Fruit fly (Drosophila melanogaster) whole organism, embryonic: ENCODE data around the gene CG6733.

ENCODE experiments used
- CG10959 ChIP-seq: fragments of 200-800 bp; sonication (Bioruptor generic); IDR thresholded peaks from 2 replicates; pipeline ENCODE4 v1.3.6; 2022; ENCODE audit warnings: missing biosample characterization, missing genetic modification characterization
- CG12155 ChIP-seq: fragments of 200-800 bp; sonication (Bioruptor generic); optimal IDR thresholded peaks from 3 replicates; lab custom pipeline; 2016; ENCODE audit warnings: missing biosample characterization, missing genetic modification characterization
- CG12391 ChIP-seq: fragments of 200-800 bp; sonication (Bioruptor generic); optimal IDR thresholded peaks from 3 replicates; lab custom pipeline; 2018; ENCODE audit warnings: missing biosample characterization, mild to moderate bottlenecking, missing genetic modification characterization, moderate library complexity
- CG12942 ChIP-seq: fragments of 200-800 bp; sonication (Bioruptor generic); optimal IDR thresholded peaks from 3 replicates; lab custom pipeline; 2016; ENCODE audit warnings: missing biosample characterization, missing genetic modification characterization
- CG13296 ChIP-seq: fragments of 200-800 bp; sonication (Bioruptor generic); optimal IDR thresholded peaks from 3 replicates; lab custom pipeline; 2018; ENCODE audit warnings: missing biosample characterization, mild to moderate bottlenecking, missing genetic modification characterization
- CG15514 ChIP-seq: fragments of 200-800 bp; sonication (Bioruptor generic); optimal IDR thresholded peaks from 3 replicates; lab custom pipeline; 2017; ENCODE audit warnings: missing biosample characterization, missing genetic modification characterization, mild to moderate bottlenecking, moderate library complexity, missing genetic modification reagents
- CG18599 ChIP-seq: fragments of 200-800 bp; sonication (Bioruptor generic); optimal IDR thresholded peaks from 3 replicates; lab custom pipeline; 2017; ENCODE audit warnings: missing biosample characterization, missing genetic modification characterization, mild to moderate bottlenecking, moderate library complexity, missing genetic modification reagents
- CG3407 ChIP-seq: fragments of 200-800 bp; sonication (Bioruptor generic); optimal IDR thresholded peaks from 2 replicates; lab custom pipeline; 2018; ENCODE audit warnings: missing biosample characterization, mild to moderate bottlenecking, missing genetic modification characterization
- CG3995 ChIP-seq: fragments of 200-800 bp; sonication (Bioruptor generic); optimal IDR thresholded peaks from 3 replicates; lab custom pipeline; 2016; ENCODE audit warnings: missing biosample characterization, missing genetic modification characterization
- CG7556 ChIP-seq: fragments of 200-800 bp; sonication (Bioruptor generic); optimal IDR thresholded peaks from 2 replicates; lab custom pipeline; 2017; ENCODE audit warnings: missing biosample characterization, mild to moderate bottlenecking, missing genetic modification characterization
- Dad ChIP-seq: fragments of 200-800 bp; sonication (Bioruptor generic); optimal IDR thresholded peaks from 3 replicates; lab custom pipeline; 2016; ENCODE audit warnings: missing biosample characterization, missing genetic modification characterization
- Ets65A ChIP-seq: fragments of 200-800 bp; sonication (Bioruptor generic); peaks from one replicate; lab custom pipeline; 2016; ENCODE audit warnings: missing biosample characterization, missing genetic modification characterization
- Ets97D ChIP-seq: fragments of 200-800 bp; sonication (Bioruptor generic); optimal IDR thresholded peaks from 3 replicates; lab custom pipeline; 2016; ENCODE audit warnings: missing biosample characterization, missing genetic modification characterization
- Fer1 ChIP-seq: fragments of 200-800 bp; sonication (Bioruptor generic); optimal IDR thresholded peaks from 2 replicates; lab custom pipeline; 2017; ENCODE audit warnings: missing biosample characterization, mild to moderate bottlenecking, missing genetic modification characterization
- HLH3B ChIP-seq: fragments of 200-800 bp; sonication (Bioruptor generic); IDR thresholded peaks from 2 replicates; pipeline ENCODE4 v1.3.6; 2022; ENCODE audit warnings: missing biosample characterization, missing genetic modification characterization
- Hr51 ChIP-seq, 2 experiments: fragments of 200-800 bp; sonication (Bioruptor generic); optimal IDR thresholded peaks; 2 replicates in 1 of 2; 3 replicates in 1 of 2; lab custom pipeline; 2016 to 2018; ENCODE audit warnings: missing biosample characterization in 2 of 2, missing genetic modification characterization in 2 of 2, mild to moderate bottlenecking in 1 of 2, moderate library complexity in 1 of 2
- Hr78 ChIP-seq, 2 experiments: fragments of 200-800 bp in 1 of 2; fragments of >200 bp in 1 of 2; sonication (Bioruptor generic) in 1 of 2; optimal IDR thresholded peaks; 2 replicates each; lab custom pipeline; 2017 to 2019; ENCODE audit warnings: missing biosample characterization in 2 of 2, missing genetic modification characterization in 2 of 2, mild to moderate bottlenecking in 1 of 2, moderate library complexity in 1 of 2
- Med ChIP-seq: fragments of 200-800 bp; sonication (Bioruptor generic); peaks from one replicate; lab custom pipeline; 2016; ENCODE audit warnings: missing biosample characterization, missing genetic modification characterization, mild to moderate bottlenecking, inconsistent platforms, moderate library complexity
- NC2α ChIP-seq: fragments of 200-800 bp; sonication (Bioruptor generic); optimal IDR thresholded peaks from 2 replicates; lab custom pipeline; 2016; ENCODE audit warnings: missing biosample characterization, missing genetic modification characterization
- Oaz ChIP-seq: fragments of 200-800 bp; sonication (Bioruptor generic); IDR thresholded peaks from 2 replicates; pipeline ENCODE4 v1.3.6; 2022; ENCODE audit warnings: missing biosample characterization, missing genetic modification characterization
- PHDP ChIP-seq: fragments of 200-800 bp; sonication (Bioruptor generic); optimal IDR thresholded peaks from 3 replicates; lab custom pipeline; 2018; ENCODE audit warnings: missing biosample characterization, mild to moderate bottlenecking, missing genetic modification characterization, moderate library complexity
- Rfx ChIP-seq: fragments of 200-800 bp; sonication (Bioruptor generic); IDR thresholded peaks from 2 replicates; pipeline ENCODE4 v1.3.6; 2022; ENCODE audit warnings: missing biosample characterization, missing genetic modification characterization
- Sin3A ChIP-seq: fragments of >200 bp; optimal IDR thresholded peaks from 2 replicates; lab custom pipeline; 2018
- Taf1 ChIP-seq: fragments of 200-800 bp; sonication (Bioruptor generic); IDR thresholded peaks from 2 replicates; pipeline ENCODE4 v1.3.6; 2022; ENCODE audit warnings: missing biosample characterization, missing genetic modification characterization
- Usf ChIP-seq: fragments of 200-800 bp; sonication (Bioruptor generic); optimal IDR thresholded peaks from 2 replicates; lab custom pipeline; 2017; ENCODE audit warnings: missing genotype, missing biosample characterization, missing genetic modification characterization
- ase ChIP-seq: fragments of 200-800 bp; sonication (Bioruptor generic); IDR thresholded peaks from 3 replicates; pipeline ENCODE4 v1.3.6; 2022; ENCODE audit warnings: missing biosample characterization, missing genetic modification characterization
- ato ChIP-seq: fragments of 200-800 bp; sonication (Bioruptor generic); IDR thresholded peaks from 2 replicates; pipeline ENCODE4 v1.3.6; 2022; ENCODE audit warnings: missing biosample characterization, missing genetic modification characterization; ENCODE audit not compliant: partially characterized antibody
- bab2 ChIP-seq: fragments of 200-800 bp; sonication (Bioruptor generic); optimal IDR thresholded peaks from 2 replicates; lab custom pipeline; 2016; ENCODE audit warnings: missing biosample characterization, missing genetic modification characterization
- cad ChIP-seq: fragments of >200 bp; optimal IDR thresholded peaks from 2 replicates; lab custom pipeline; 2017; ENCODE audit warnings: missing biosample characterization, missing genetic modification characterization
- chinmo ChIP-seq: fragments of 200-800 bp; sonication (Bioruptor generic); IDR thresholded peaks from 4 replicates; pipeline ENCODE4 v1.3.6; 2022; ENCODE audit warnings: missing biosample characterization, missing genetic modification characterization; ENCODE audit not compliant: partially characterized antibody
- exex ChIP-seq: fragments of 200-800 bp; sonication (Bioruptor generic); optimal IDR thresholded peaks from 4 replicates; lab custom pipeline; 2018; ENCODE audit warnings: missing biosample characterization, mild to moderate bottlenecking, missing genetic modification characterization, moderate library complexity
- fd102C ChIP-seq: fragments of 200-800 bp; sonication (Bioruptor generic); optimal IDR thresholded peaks from 2 replicates; lab custom pipeline; 2018; ENCODE audit warnings: missing biosample characterization, mild to moderate bottlenecking, missing genetic modification characterization, moderate library complexity
- gfzf ChIP-seq: fragments of 200-800 bp; sonication (Bioruptor generic); optimal IDR thresholded peaks from 2 replicates; lab custom pipeline; 2016; ENCODE audit warnings: missing biosample characterization, mild to moderate bottlenecking, missing genetic modification characterization, moderate library complexity
- grau ChIP-seq: fragments of 200-800 bp; optimal IDR thresholded peaks from 3 replicates; lab custom pipeline; 2019; ENCODE audit warnings: missing biosample characterization, mild to moderate bottlenecking, missing genetic modification characterization, moderate library complexity
- luna ChIP-seq: fragments of 200-800 bp; sonication (Bioruptor generic); optimal IDR thresholded peaks from 2 replicates; lab custom pipeline; 2016; ENCODE audit warnings: missing biosample characterization, missing genetic modification characterization
- mirr ChIP-seq: fragments of 200-800 bp; sonication (Bioruptor generic); optimal IDR thresholded peaks from 3 replicates; lab custom pipeline; 2018; ENCODE audit warnings: missing biosample characterization, mild to moderate bottlenecking, missing genetic modification characterization
- prd ChIP-seq, 3 experiments: fragments of >200 bp in 2 of 3; fragments of 200-800 bp in 1 of 3; sonication (Bioruptor generic) in 1 of 3; optimal IDR thresholded peaks in 2 of 3; IDR thresholded peaks in 1 of 3; 2 replicates in 2 of 3; 3 replicates in 1 of 3; pipeline versions ENCODE4 v1.3.6 to Lab custom; 2017 to 2022; ENCODE audit warnings: missing biosample characterization in 1 of 3, missing genetic modification characterization in 1 of 3
- pros ChIP-seq: fragments of 200-800 bp; sonication (Bioruptor generic); optimal IDR thresholded peaks from 3 replicates; lab custom pipeline; 2019; ENCODE audit warnings: missing biosample characterization, mild to moderate bottlenecking, missing genetic modification characterization, moderate library complexity
- pzg ChIP-seq: fragments of 200-800 bp; sonication (Bioruptor generic); optimal IDR thresholded peaks from 3 replicates; lab custom pipeline; 2018; ENCODE audit warnings: missing biosample characterization, mild to moderate bottlenecking, missing genetic modification characterization, moderate library complexity
- run ChIP-seq: fragments of 200-800 bp; sonication (Bioruptor generic); optimal IDR thresholded peaks from 3 replicates; lab custom pipeline; 2018; ENCODE audit warnings: missing biosample characterization, mild to moderate bottlenecking, missing genetic modification characterization
- sens-2 ChIP-seq: fragments of 200-800 bp; sonication (Bioruptor generic); IDR thresholded peaks from 2 replicates; pipeline ENCODE4 v1.3.6; 2022; ENCODE audit warnings: missing biosample characterization, missing genetic modification characterization
- tap ChIP-seq: fragments of 200-800 bp; optimal IDR thresholded peaks from 3 replicates; lab custom pipeline; 2019; ENCODE audit warnings: missing biosample characterization, mild to moderate bottlenecking, missing genetic modification characterization, moderate library complexity
- tll ChIP-seq, 2 experiments: fragments of 200-800 bp in 1 of 2; fragments of >200 bp in 1 of 2; sonication (Bioruptor generic) in 1 of 2; optimal IDR thresholded peaks; 2 replicates each; lab custom pipeline; 2017 to 2019; ENCODE audit warnings: missing biosample characterization in 2 of 2, missing genetic modification characterization in 2 of 2, mild to moderate bottlenecking in 1 of 2, moderate library complexity in 1 of 2
- tup ChIP-seq: fragments of 200-800 bp; sonication (Bioruptor generic); optimal IDR thresholded peaks from 2 replicates; lab custom pipeline; 2016; ENCODE audit warnings: missing biosample characterization, mild to moderate bottlenecking, missing genetic modification characterization, moderate library complexity
- wor ChIP-seq: fragments of 200-800 bp; sonication (Bioruptor generic); IDR thresholded peaks from 2 replicates; pipeline ENCODE4 v1.3.6; 2022; ENCODE audit warnings: missing biosample characterization, missing genetic modification characterization
- zen ChIP-seq: fragments of 200-800 bp; sonication (Bioruptor generic); optimal IDR thresholded peaks from 3 replicates; lab custom pipeline; 2018; ENCODE audit warnings: missing biosample characterization, mild to moderate bottlenecking, missing genetic modification characterization, moderate library complexity

Gene CG6733

DNA sequence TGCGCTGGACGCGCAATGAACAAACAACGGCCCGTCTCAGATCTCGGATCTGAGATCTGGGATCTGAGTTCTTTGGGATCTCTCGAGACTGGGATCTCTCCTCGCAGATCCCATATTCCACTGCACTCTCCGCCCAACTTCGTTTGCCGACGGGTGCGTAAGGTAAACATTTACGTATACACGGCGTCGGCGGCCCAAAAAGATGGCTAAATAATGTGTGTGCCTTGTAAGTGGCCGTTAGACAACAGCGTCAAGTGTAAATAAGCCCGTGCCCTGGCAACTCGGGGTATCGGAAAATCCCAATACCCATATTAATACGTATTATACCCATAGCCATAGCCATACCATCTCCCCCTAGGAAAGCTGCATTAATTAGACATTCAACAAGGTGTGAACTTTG lies 37.2 kb downstream of the CG6733 start (continued):
- TF ChIP-seq ato (GFP tag; lab: Robert Waterston, UW) (no peak), Ets97D (GFP tag; lab: Kevin White, UChicago) (no peak), bab2 (GFP tag; lab: Kevin White, UChicago) (peak; percentile 4), CG10959 (no peak), Oaz (GFP tag; lab: Robert Waterston, UW) (no peak), tap (tag; lab: Kevin White, UChicago) (no peak), Fer1 (GFP tag; lab: Kevin White, UChicago) (no peak), CG3407 (GFP tag; lab: Kevin White, UChicago) (peak; percentile 0), pzg (no peak), fd102C (GFP tag; lab: Kevin White, UChicago) (peak; percentile 58), Sin3A (no peak), grau (tag; lab: Kevin White, UChicago) (no peak), sens-2 (GFP tag; lab: Robert Waterston, UW) (no peak), Hr51 (GFP tag; optimal IDR thresholded peaks at IDR 0.05; lab: Kevin White, UChicago) (no peak)
- TF ChIP-seq, all 482 proteins: peak for 42

DNA sequence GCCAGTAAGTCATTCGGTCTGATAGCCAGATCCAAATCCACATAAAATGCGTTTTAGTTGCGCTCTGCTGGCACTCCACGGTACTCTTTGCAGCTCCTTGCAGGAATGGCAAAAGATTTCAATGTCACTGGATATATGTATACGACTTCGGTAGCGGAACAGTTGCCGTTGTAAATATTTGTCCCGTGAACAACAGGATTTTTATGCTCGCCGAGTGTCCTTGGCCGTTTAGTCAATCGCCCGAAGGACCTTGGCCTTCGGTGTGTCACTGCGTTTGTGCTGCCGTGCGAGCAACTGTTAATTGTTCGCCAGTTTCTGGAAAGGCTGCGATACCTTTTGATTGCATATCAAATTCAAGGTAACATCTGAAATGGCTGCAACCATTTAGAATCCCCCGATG lies 40.9 kb downstream of the CG6733 start:
- peak in 1 of 2 experiments; percentile 86 for TF ChIP-seq tll (GFP tag; optimal IDR thresholded peaks at IDR 0.05; lab: Kevin White, UChicago)
- peak; percentile 28 for TF ChIP-seq Ets65A
- TF ChIP-seq prd (optimal IDR thresholded peaks at IDR 0.05; lab: Kevin White, UChicago), result no peak
- peak; percentile 29; the same call in 1 of the 3 replicates for TF ChIP-seq prd (GFP tag; IDR thresholded peaks at IDR 0.05; lab: Robert Waterston, UW)
- no peak for TF ChIP-seq luna (GFP tag; lab: Kevin White, UChicago)
- peak; percentile 45 for TF ChIP-seq zen (tag; lab: Kevin White, UChicago)
- no peak for TF ChIP-seq Taf1 (GFP tag; lab: Robert Waterston, UW)
- TF ChIP-seq cad (GFP tag; lab: Kevin White, UChicago), result peak; percentile 73
- no peak for TF ChIP-seq pros (GFP tag; lab: Kevin White, UChicago)

DNA sequence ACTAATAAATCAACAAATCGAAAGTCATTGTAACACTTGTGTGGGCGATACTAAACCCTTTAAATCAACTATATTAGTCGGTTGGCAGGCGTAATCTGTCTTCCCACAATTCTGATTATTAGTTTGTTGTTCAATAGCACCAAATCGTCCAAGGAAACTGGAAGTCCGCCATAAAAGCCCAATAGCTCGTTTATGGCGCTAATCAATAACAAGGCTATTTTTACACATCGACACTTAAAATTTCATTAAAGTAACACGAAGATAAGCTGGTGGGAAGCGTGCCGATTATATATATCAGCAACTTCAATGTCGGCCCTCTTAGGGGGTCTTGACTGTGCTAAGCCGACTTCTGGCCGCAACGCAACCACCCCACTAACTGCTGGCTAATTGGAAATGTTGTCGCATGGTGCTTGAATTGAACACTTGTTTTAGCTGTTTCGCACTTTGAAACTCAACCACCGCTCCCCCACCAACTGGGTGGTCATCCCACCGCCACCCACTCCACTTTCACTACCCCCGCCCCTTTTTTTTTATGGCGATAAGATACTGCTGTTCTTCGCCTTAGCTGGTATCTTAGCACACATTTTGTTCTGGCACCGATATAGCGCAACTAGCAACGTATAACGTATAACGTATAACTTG lies 41.6 kb downstream of the CG6733 start:
- TF ChIP-seq Ets65A (no peak), mirr (GFP tag; lab: Kevin White, UChicago) (peak; percentile 71), run (no peak), Usf (no peak), gfzf (GFP tag; lab: Kevin White, UChicago) (no peak), Rfx (GFP tag; lab: Robert Waterston, UW) (no peak), NC2α (no peak), sens-2 (GFP tag; lab: Robert Waterston, UW) (no peak), ase (GFP tag; lab: Robert Waterston, UW) (no peak), CG12155 (GFP tag; lab: Kevin White, UChicago) (no peak), chinmo (GFP tag; lab: Robert Waterston, UW) (0 out of 4 replicates have a peak, but pooled peaks have one; percentile 8), Hr78 (GFP tag; optimal IDR thresholded peaks at IDR 0.05; lab: Kevin White, UChicago) (no peak), pzg (no peak), HLH3B (GFP tag; lab: Robert Waterston, UW) (no peak), tup (GFP tag; lab: Kevin White, UChicago) (no peak), CG7556 (GFP tag; lab: Kevin White, UChicago) (no peak), Med (GFP tag; lab: Kevin White, UChicago) (peak; percentile 24), CG3995 (GFP tag; lab: Kevin White, UChicago) (no peak), CG15514 (GFP tag; lab: Kevin White, UChicago) (peak; percentile 25), Oaz (GFP tag; lab: Robert Waterston, UW) (no peak), CG13296 (GFP tag; lab: Kevin White, UChicago) (peak; percentile 52), wor (no peak), PHDP (tag; lab: Kevin White, UChicago) (peak; percentile 43), CG18599 (GFP tag; lab: Kevin White, UChicago) (no peak), CG12391 (tag; lab: Kevin White, UChicago) (no peak), CG12942 (no peak), Dad (GFP tag; lab: Kevin White, UChicago) (no peak), exex (peak; percentile 98)
